Worm (Caenorhabditis elegans): Measurements from ENCODE around the gene gcy-12.

The gcy-12 gene

DNA sequence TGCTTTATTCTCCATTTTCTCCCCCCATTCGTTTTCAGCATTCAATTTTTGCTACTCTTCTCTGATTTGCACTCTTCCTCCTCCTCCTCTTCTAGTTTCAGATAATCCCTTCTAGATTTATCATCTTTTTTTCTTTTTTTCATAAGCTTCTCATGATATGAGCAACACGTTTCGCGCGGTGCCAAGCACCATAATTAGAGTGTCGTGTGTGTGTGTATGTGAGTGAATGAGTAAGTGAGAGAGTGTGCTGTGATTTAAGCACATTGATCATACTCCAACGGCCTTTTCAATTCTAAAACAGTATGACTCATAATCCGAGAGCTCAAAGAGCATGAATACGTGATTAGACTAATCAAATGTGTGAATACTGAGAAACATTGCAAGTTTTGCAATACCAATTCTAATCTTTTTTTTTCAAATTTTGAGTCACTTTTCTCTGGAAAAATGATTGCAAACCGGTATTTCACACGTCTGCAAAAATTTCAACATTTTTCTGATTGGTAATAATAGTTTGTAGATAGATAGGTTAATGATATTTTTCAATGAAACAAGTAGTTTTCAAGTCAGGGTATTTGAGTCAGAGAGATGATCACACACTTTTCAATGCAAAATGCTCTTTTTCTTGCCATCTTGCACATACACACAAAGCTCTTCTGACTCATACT lies 23.7 kb downstream of the gcy-12 start:
- peak; percentile 58 for TF ChIP-seq fos-1 (tag; optimal IDR thresholded peaks at IDR 0.05)
- no peak for TF ChIP-seq efl-1 (optimal IDR thresholded peaks at IDR 0.05)
- peak in 1 of 2 experiments; percentile 38 for TF ChIP-seq efl-1 (GFP tag; optimal IDR thresholded peaks at IDR 0.05 in 1 of 2)
- TF ChIP-seq pax-3 (tag; optimal IDR thresholded peaks at IDR 0.05): peak; percentile 65
- peak; percentile 14 for TF ChIP-seq mef-2 (tag; optimal IDR thresholded peaks at IDR 0.05)
- no peak for TF ChIP-seq fkh-10 (GFP tag; optimal IDR thresholded peaks at IDR 0.05)
- TF ChIP-seq vab-15 (tag; optimal IDR thresholded peaks at IDR 0.05): no peak
- no peak for TF ChIP-seq skn-1 (tag; optimal IDR thresholded peaks at IDR 0.05)
- TF ChIP-seq hlh-4 (tag; optimal IDR thresholded peaks at IDR 0.05): no peak
- TF ChIP-seq ceh-90 (tag; optimal IDR thresholded peaks at IDR 0.05): no peak
- TF ChIP-seq nhr-71 (tag; optimal IDR thresholded peaks at IDR 0.05): no peak
- peak; percentile 95 for TF ChIP-seq dsc-1 (tag; optimal IDR thresholded peaks at IDR 0.05)
- TF ChIP-seq nhr-85 (tag): peak; percentile 42
- TF ChIP-seq nhr-12 (tag; optimal IDR thresholded peaks at IDR 0.05): no peak
- TF ChIP-seq Y116A8C.19 (tag; optimal IDR thresholded peaks at IDR 0.05; ENCODE audit: borderline replicate concordance): no peak
- 0 out of 2 replicates have a peak, but pooled peaks have one; percentile 13 for TF ChIP-seq ceh-88 (GFP tag; IDR thresholded peaks at IDR 0.05)
- TF ChIP-seq lin-14 (GFP tag; optimal IDR thresholded peaks at IDR 0.05): no peak
- peak; percentile 58 for TF ChIP-seq jun-1 (tag; optimal IDR thresholded peaks at IDR 0.05)
- peak; percentile 34 for TF ChIP-seq aly-2 (tag; optimal IDR thresholded peaks at IDR 0.05)
- peak; percentile 17 for TF ChIP-seq zip-4 (GFP tag; optimal IDR thresholded peaks at IDR 0.05)
- TF ChIP-seq fkh-8 (tag; optimal IDR thresholded peaks at IDR 0.05): peak; percentile 85
- peak; percentile 14 for TF ChIP-seq sox-4 (tag; optimal IDR thresholded peaks at IDR 0.05)
- no peak for TF ChIP-seq sup-37 (GFP tag; optimal IDR thresholded peaks at IDR 0.05)
- peak; percentile 53 for TF ChIP-seq nhr-47 (tag; optimal IDR thresholded peaks at IDR 0.05)
- TF ChIP-seq swsn-7 (tag; optimal IDR thresholded peaks at IDR 0.05): no peak

DNA sequence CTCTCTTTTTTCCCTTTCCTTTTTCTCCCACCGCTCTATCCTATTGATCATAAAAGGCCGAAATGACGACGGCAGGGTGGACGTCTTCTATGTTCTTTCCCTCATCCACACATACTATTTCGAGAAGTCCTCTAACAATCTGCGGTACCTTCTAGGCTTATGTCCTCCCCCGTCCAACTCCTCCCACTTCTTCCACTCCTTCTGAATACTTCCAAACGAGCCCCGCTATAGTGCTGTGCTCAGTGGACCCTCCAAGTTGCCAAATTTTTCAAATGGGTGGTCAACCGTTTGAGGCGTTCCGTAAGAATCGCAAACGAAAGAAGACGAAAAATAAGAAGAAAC lies 24.2 kb downstream of the gcy-12 start:
- TF ChIP-seq C16A3.4 (tag; optimal IDR thresholded peaks at IDR 0.05) (peak; percentile 6), blmp-1 (tag; optimal IDR thresholded peaks at IDR 0.05) (peak; percentile 94), lin-14 (GFP tag; optimal IDR thresholded peaks at IDR 0.05) (peak; percentile 91), lin-35 (GFP tag; optimal IDR thresholded peaks at IDR 0.05) (peak in 1 of 2 experiments; percentile 28), unc-86 (tag; optimal IDR thresholded peaks at IDR 0.05) (peak; percentile 70), fkh-10 (GFP tag; optimal IDR thresholded peaks at IDR 0.05) (peak; percentile 69), ceh-8 (GFP tag; optimal IDR thresholded peaks at IDR 0.05) (no peak), snu-23 (GFP tag; optimal IDR thresholded peaks at IDR 0.05) (peak; percentile 49), swsn-7 (tag; optimal IDR thresholded peaks at IDR 0.05) (peak; percentile 44), rnt-1 (tag; optimal IDR thresholded peaks at IDR 0.05) (no peak), fos-1 (tag; optimal IDR thresholded peaks at IDR 0.05) (peak; percentile 6), nhr-71 (tag; optimal IDR thresholded peaks at IDR 0.05) (peak; percentile 51), grh-1 (GFP tag; IDR thresholded peaks at IDR 0.05) (no peak), isw-1 (GFP tag; IDR thresholded peaks at IDR 0.05) (peak; percentile 28), egl-13 (tag; optimal IDR thresholded peaks at IDR 0.05) (peak; percentile 31), hlh-17 (GFP tag; optimal IDR thresholded peaks at IDR 0.05; ENCODE audit: borderline replicate concordance) (no peak), lsy-2 (tag; optimal IDR thresholded peaks at IDR 0.05) (peak; percentile 34 to 52), ceh-82 (tag; optimal IDR thresholded peaks at IDR 0.05) (peak; percentile 1 to 75 (median 60)), nhr-84 (tag; optimal IDR thresholded peaks at IDR 0.05) (no peak), mep-1 (tag; optimal IDR thresholded peaks at IDR 0.05) (peak; percentile 31), tbx-2 (tag; optimal IDR thresholded peaks at IDR 0.05) (peak; percentile 37), lin-13 (GFP tag; optimal IDR thresholded peaks at IDR 0.05) (peak; percentile 43), mab-9 (GFP tag; IDR thresholded peaks at IDR 0.05) (peak; percentile 49; the same call in 1 of the 2 replicates), fkh-8 (tag; optimal IDR thresholded peaks at IDR 0.05) (peak; percentile 53), efl-1 (optimal IDR thresholded peaks at IDR 0.05) (peak; percentile 32 to 38), efl-1 (GFP tag; optimal IDR thresholded peaks at IDR 0.05 in 1 of 2) (peak in 1 of 2 experiments; percentile 82), ceh-88 (GFP tag; IDR thresholded peaks at IDR 0.05) (peak; percentile 44; the same call in 1 of the 2 replicates), nhr-47 (tag; optimal IDR thresholded peaks at IDR 0.05) (no peak)

All from whole organism, L1 larva.